Fruit fly (Drosophila melanogaster) whole organism, embryonic: ENCODE measurements around the gene CG15423.
A peak's percentile ranks its signal among the peaks of the same experiment; 100 is the strongest.

Experiments
- Atf3 ChIP-seq: fragments of 200-800 bp; sonication (Bioruptor generic); optimal IDR thresholded peaks from 3 replicates; lab custom pipeline; 2016; ENCODE audit warnings: missing biosample characterization, missing genetic modification characterization
- CG11247 ChIP-seq: fragments of 200-800 bp; sonication (Bioruptor generic); IDR thresholded peaks from 2 replicates; pipeline ENCODE4 v1.3.6; 2022; ENCODE audit warnings: missing biosample characterization, missing genetic modification characterization
- CG11398 ChIP-seq: fragments of 200-800 bp; sonication (Bioruptor generic); optimal IDR thresholded peaks from 2 replicates; lab custom pipeline; 2016; ENCODE audit warnings: missing biosample characterization, missing genetic modification characterization
- CG12219 ChIP-seq: fragments of 200-800 bp; sonication (Bioruptor generic); optimal IDR thresholded peaks from 3 replicates; lab custom pipeline; 2018; ENCODE audit warnings: missing biosample characterization, mild to moderate bottlenecking, missing genetic modification characterization
- CG13424 ChIP-seq: fragments of 200-800 bp; sonication (Bioruptor generic); optimal IDR thresholded peaks from 2 replicates; lab custom pipeline; 2019; ENCODE audit warnings: missing biosample characterization, mild to moderate bottlenecking, missing genetic modification characterization, moderate library complexity
- CG15696 ChIP-seq: fragments of 200-800 bp; sonication (Bioruptor generic); optimal IDR thresholded peaks from 2 replicates; lab custom pipeline; 2019; ENCODE audit warnings: missing biosample characterization, mild to moderate bottlenecking, missing genetic modification characterization, moderate library complexity
- CG1647 ChIP-seq: fragments of 200-800 bp; sonication (Bioruptor generic); optimal IDR thresholded peaks from 3 replicates; lab custom pipeline; 2016; ENCODE audit warnings: missing biosample characterization, missing genetic modification characterization
- CG16813 ChIP-seq: fragments of 200-800 bp; sonication (Bioruptor generic); IDR thresholded peaks from 3 replicates; pipeline ENCODE4 v1.3.6; 2022; ENCODE audit warnings: missing biosample characterization, missing genetic modification characterization; ENCODE audit not compliant: partially characterized antibody
- CG17568 ChIP-seq: fragments of 200-800 bp; sonication (Bioruptor generic); optimal IDR thresholded peaks from 2 replicates; lab custom pipeline; 2018; ENCODE audit warnings: missing biosample characterization, mild to moderate bottlenecking, missing genetic modification characterization, moderate library complexity
- CG34422 ChIP-seq: fragments of 200-800 bp; sonication (Bioruptor generic); IDR thresholded peaks from 3 replicates; pipeline ENCODE4 v1.3.6; 2022; ENCODE audit warnings: missing biosample characterization, missing genetic modification characterization
- CG5180 ChIP-seq: fragments of 200-800 bp; sonication (Bioruptor generic); optimal IDR thresholded peaks from 3 replicates; lab custom pipeline; 2017; ENCODE audit warnings: missing biosample characterization, missing genetic modification characterization, mild to moderate bottlenecking, moderate library complexity, missing genetic modification reagents
- CG6254 ChIP-seq: fragments of 200-800 bp; sonication (Bioruptor generic); optimal IDR thresholded peaks from 3 replicates; lab custom pipeline; 2017; ENCODE audit warnings: mild to moderate bottlenecking, missing biosample characterization, missing genetic modification reagents, missing genetic modification characterization
- CG7556 ChIP-seq: fragments of 200-800 bp; sonication (Bioruptor generic); optimal IDR thresholded peaks from 2 replicates; lab custom pipeline; 2017; ENCODE audit warnings: missing biosample characterization, mild to moderate bottlenecking, missing genetic modification characterization
- CG7745 ChIP-seq: fragments of 200-800 bp; sonication (Bioruptor generic); optimal IDR thresholded peaks from 2 replicates; lab custom pipeline; 2018; ENCODE audit warnings: missing biosample characterization, mild to moderate bottlenecking, missing genetic modification characterization, moderate library complexity
- CG8359 ChIP-seq: fragments of 200-800 bp; sonication (Bioruptor generic); optimal IDR thresholded peaks from 2 replicates; lab custom pipeline; 2017; ENCODE audit warnings: missing biosample characterization, mild to moderate bottlenecking, missing genetic modification characterization, borderline replicate concordance
- CG9727 ChIP-seq: fragments of 200-800 bp; sonication (Bioruptor generic); optimal IDR thresholded peaks from 3 replicates; lab custom pipeline; 2017; ENCODE audit warnings: missing biosample characterization, mild to moderate bottlenecking, missing genetic modification characterization
- Chrac-16 ChIP-seq: fragments of 200-800 bp; sonication (Bioruptor generic); optimal IDR thresholded peaks from 3 replicates; lab custom pipeline; 2016; ENCODE audit warnings: missing biosample characterization, missing genetic modification characterization
- Deaf1 ChIP-seq: fragments of 200-800 bp; optimal IDR thresholded peaks from 3 replicates; lab custom pipeline; 2019; ENCODE audit warnings: missing biosample characterization, mild to moderate bottlenecking, missing genetic modification characterization, moderate library complexity
- Dek ChIP-seq: fragments of 200-800 bp; sonication (Bioruptor generic); optimal IDR thresholded peaks from 3 replicates; lab custom pipeline; 2019; ENCODE audit warnings: missing biosample characterization, mild to moderate bottlenecking, missing genetic modification characterization, moderate library complexity
- Eip74EF ChIP-seq, 2 experiments: fragments of 200-800 bp in 1 of 2; fragments of >200 bp in 1 of 2; sonication (Bioruptor generic) in 1 of 2; optimal IDR thresholded peaks; 2 replicates each; lab custom pipeline; 2017 to 2019; ENCODE audit warnings: missing biosample characterization in 2 of 2, missing genetic modification characterization in 2 of 2, mild to moderate bottlenecking in 1 of 2, moderate library complexity in 1 of 2
- Fer2 ChIP-seq: fragments of 200-800 bp; sonication (Bioruptor generic); optimal IDR thresholded peaks from 2 replicates; lab custom pipeline; 2018; ENCODE audit warnings: missing biosample characterization, mild to moderate bottlenecking, missing genetic modification characterization, moderate library complexity
- H2.0 ChIP-seq: fragments of 200-800 bp; sonication (Bioruptor generic); IDR thresholded peaks from 2 replicates; pipeline ENCODE4 v1.3.6; 2022; ENCODE audit warnings: missing biosample characterization, missing genetic modification characterization
- Hr78 ChIP-seq, 2 experiments: fragments of 200-800 bp in 1 of 2; fragments of >200 bp in 1 of 2; sonication (Bioruptor generic) in 1 of 2; optimal IDR thresholded peaks; 2 replicates each; lab custom pipeline; 2017 to 2019; ENCODE audit warnings: missing biosample characterization in 2 of 2, missing genetic modification characterization in 2 of 2, mild to moderate bottlenecking in 1 of 2, moderate library complexity in 1 of 2
- MTF-1 ChIP-seq: fragments of 200-800 bp; sonication (Bioruptor generic); optimal IDR thresholded peaks from 2 replicates; lab custom pipeline; 2018; ENCODE audit warnings: missing biosample characterization, mild to moderate bottlenecking, missing genetic modification characterization, borderline replicate concordance
- Mad ChIP-seq: fragments of 200-800 bp; sonication (Bioruptor generic); optimal IDR thresholded peaks from 2 replicates; lab custom pipeline; 2016; ENCODE audit warnings: missing biosample characterization, missing genetic modification characterization
- NK7.1 ChIP-seq: fragments of 200-800 bp; sonication (Bioruptor generic); optimal IDR thresholded peaks from 3 replicates; lab custom pipeline; 2016; ENCODE audit warnings: missing biosample characterization, missing genetic modification characterization
- NfI ChIP-seq: fragments of 200-800 bp; sonication (Bioruptor generic); optimal IDR thresholded peaks from 3 replicates; lab custom pipeline; 2018; ENCODE audit warnings: missing biosample characterization, mild to moderate bottlenecking, missing genetic modification characterization, moderate library complexity
- Side ChIP-seq: fragments of 200-800 bp; sonication (Bioruptor generic); optimal IDR thresholded peaks from 2 replicates; lab custom pipeline; 2016; ENCODE audit warnings: missing biosample characterization, missing genetic modification characterization
- Six4 ChIP-seq: fragments of 200-800 bp; sonication (Bioruptor generic); optimal IDR thresholded peaks from 2 replicates; lab custom pipeline; 2016; ENCODE audit warnings: missing biosample characterization, missing genetic modification characterization
- Ssrp ChIP-seq: fragments of 200-800 bp; sonication (Bioruptor generic); optimal IDR thresholded peaks from 2 replicates; lab custom pipeline; 2018; ENCODE audit warnings: missing biosample characterization, mild to moderate bottlenecking, missing genetic modification characterization, moderate library complexity
- al ChIP-seq: fragments of 200-800 bp; sonication (Bioruptor generic); IDR thresholded peaks from 2 replicates; pipeline ENCODE4 v1.3.6; 2022; ENCODE audit warnings: missing biosample characterization, missing genetic modification characterization
- ara ChIP-seq: fragments of 200-800 bp; sonication (Bioruptor generic); IDR thresholded peaks from 2 replicates; pipeline ENCODE4 v1.3.6; 2022; ENCODE audit warnings: missing biosample characterization, missing genetic modification characterization
- chif ChIP-seq, 2 experiments: fragments of 200-800 bp; sonication (Bioruptor generic); optimal IDR thresholded peaks; 3 replicates each; lab custom pipeline; 2016; ENCODE audit warnings: missing biosample characterization in 2 of 2, missing genetic modification characterization in 2 of 2
- ewg ChIP-seq: fragments of 200-800 bp; sonication (Bioruptor generic); optimal IDR thresholded peaks from 3 replicates; lab custom pipeline; 2017; ENCODE audit warnings: mild to moderate bottlenecking, missing biosample characterization, missing genetic modification reagents, missing genetic modification characterization
- gcm ChIP-seq: fragments of 200-800 bp; sonication (Bioruptor generic); optimal IDR thresholded peaks from 2 replicates; lab custom pipeline; 2019; ENCODE audit warnings: missing biosample characterization, mild to moderate bottlenecking, missing genetic modification characterization, moderate library complexity
- hkb ChIP-seq, 2 experiments: fragments of 200-800 bp in 1 of 2; fragments of >200 bp in 1 of 2; sonication (Bioruptor generic) in 1 of 2; IDR thresholded peaks in 1 of 2; optimal IDR thresholded peaks in 1 of 2; 2 replicates each; pipeline versions ENCODE4 v1.3.6 to Lab custom; 2017 to 2022; ENCODE audit warnings: missing biosample characterization in 1 of 2, missing genetic modification characterization in 1 of 2
- jigr1 ChIP-seq: fragments of 200-800 bp; sonication (Bioruptor generic); IDR thresholded peaks from 3 replicates; pipeline ENCODE4 v1.3.6; 2022; ENCODE audit warnings: missing biosample characterization, missing genetic modification characterization
- jumu ChIP-seq: fragments of 200-800 bp; sonication (Bioruptor generic); optimal IDR thresholded peaks from 3 replicates; lab custom pipeline; 2016; ENCODE audit warnings: missing biosample characterization, missing genetic modification characterization
- lab ChIP-seq: fragments of 200-800 bp; sonication (Bioruptor generic); optimal IDR thresholded peaks from 3 replicates; lab custom pipeline; 2017; ENCODE audit warnings: missing biosample characterization, missing genetic modification characterization, mild to moderate bottlenecking, moderate library complexity, missing genetic modification reagents
- lbe ChIP-seq: fragments of 200-800 bp; sonication (Bioruptor generic); optimal IDR thresholded peaks from 2 replicates; lab custom pipeline; 2016; ENCODE audit warnings: missing biosample characterization, mild to moderate bottlenecking, missing genetic modification characterization
- nom ChIP-seq: fragments of 200-800 bp; sonication (Bioruptor generic); optimal IDR thresholded peaks from 2 replicates; lab custom pipeline; 2017; ENCODE audit warnings: missing biosample characterization, missing genetic modification characterization, mild to moderate bottlenecking, moderate library complexity, missing genetic modification reagents
- odd ChIP-seq: fragments of 200-800 bp; sonication (Bioruptor generic); optimal IDR thresholded peaks from 2 replicates; lab custom pipeline; 2017; ENCODE audit warnings: missing biosample characterization, mild to moderate bottlenecking, missing genetic modification characterization
- pb ChIP-seq: fragments of 200-800 bp; sonication (Bioruptor generic); optimal IDR thresholded peaks from 3 replicates; lab custom pipeline; 2016; ENCODE audit warnings: missing biosample characterization, missing genetic modification characterization
- salm ChIP-seq: fragments of 200-800 bp; sonication (Bioruptor generic); optimal IDR thresholded peaks from 2 replicates; lab custom pipeline; 2018; ENCODE audit warnings: missing biosample characterization, mild to moderate bottlenecking, missing genetic modification characterization
- schlank ChIP-seq: fragments of 200-800 bp; sonication (Bioruptor generic); optimal IDR thresholded peaks from 2 replicates; lab custom pipeline; 2018; ENCODE audit warnings: missing biosample characterization, mild to moderate bottlenecking, missing genetic modification characterization
- sr ChIP-seq: fragments of 200-800 bp; sonication (Bioruptor generic); IDR thresholded peaks from 3 replicates; pipeline ENCODE4 v1.3.6; 2022; ENCODE audit warnings: missing biosample characterization, missing genetic modification characterization
- ttk ChIP-seq: fragments of 200-800 bp; sonication (Bioruptor generic); IDR thresholded peaks from 2 replicates; pipeline ENCODE4 v2.1.2; 2022; ENCODE audit warnings: missing biosample characterization, missing genetic modification characterization

CG15423 gene

DNA sequence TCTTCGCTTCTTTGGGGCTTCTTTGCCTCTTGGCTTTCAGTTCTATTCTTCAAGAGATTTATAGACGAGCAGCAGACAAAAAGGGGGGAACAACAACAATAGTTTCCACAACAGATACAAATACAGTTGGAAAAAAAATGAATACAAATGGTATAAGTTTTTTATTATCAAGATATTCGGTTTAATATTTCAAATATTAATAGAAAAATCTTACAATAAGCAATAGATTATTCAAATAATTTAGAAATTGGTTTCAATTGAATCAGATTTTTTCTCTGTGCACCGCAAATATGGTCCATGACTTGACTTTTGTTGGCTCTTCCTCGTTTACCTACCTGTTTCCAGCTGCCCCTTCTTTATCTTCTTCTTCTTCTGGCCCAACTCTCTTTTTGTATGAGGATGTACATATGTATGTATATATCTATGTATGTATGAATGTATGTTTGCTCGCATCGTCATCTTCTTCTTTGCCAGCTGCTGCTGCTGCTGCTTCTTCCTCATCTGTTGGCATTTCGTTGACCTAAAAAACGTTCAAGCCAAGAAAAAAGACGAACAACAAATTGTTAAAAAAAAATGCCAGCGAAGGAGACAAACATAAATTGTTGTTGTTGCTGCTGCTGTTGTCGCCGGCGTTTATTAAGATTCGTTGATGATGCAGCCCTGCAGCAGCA is 47.7 kb downstream of the CG15423 start (continued):
- TF ChIP-seq ewg (GFP tag; lab: Kevin White, UChicago) (peak; percentile 67), CG9727 (GFP tag; lab: Kevin White, UChicago) (peak; percentile 77), gcm (GFP tag; lab: Kevin White, UChicago) (peak; percentile 87), Six4 (GFP tag; lab: Kevin White, UChicago) (peak; percentile 63), CG7745 (tag; lab: Kevin White, UChicago) (no peak), al (0 out of 2 replicates have a peak, but pooled peaks have one; percentile 14), CG34422 (GFP tag; lab: Robert Waterston, UW) (peak; percentile 75), CG5180 (no peak), MTF-1 (GFP tag; lab: Kevin White, UChicago) (peak; percentile 31), Atf3 (GFP tag; lab: Kevin White, UChicago) (peak; percentile 8), Eip74EF (GFP tag; optimal IDR thresholded peaks at IDR 0.05; lab: Kevin White, UChicago) (peak in 1 of 2 experiments; percentile 69), salm (tag; lab: Kevin White, UChicago) (peak; percentile 51), NK7.1 (GFP tag; lab: Kevin White, UChicago) (no peak), CG7556 (peak; percentile 77), Deaf1 (tag; lab: Kevin White, UChicago) (peak; percentile 28), hkb (optimal IDR thresholded peaks at IDR 0.05; lab: Kevin White, UChicago) (no peak), hkb (GFP tag; IDR thresholded peaks at IDR 0.05; lab: Robert Waterston, UW) (peak; percentile 50; the same call in 1 of the 2 replicates), CG6254 (GFP tag; lab: Kevin White, UChicago) (peak; percentile 58), CG8359 (GFP tag; lab: Kevin White, UChicago) (peak; percentile 43), Mad (peak; percentile 2), ara (GFP tag; lab: Robert Waterston, UW) (peak; percentile 79), Fer2 (peak; percentile 12), CG17568 (GFP tag; lab: Kevin White, UChicago) (peak; percentile 56), Hr78 (GFP tag; optimal IDR thresholded peaks at IDR 0.05; lab: Kevin White, UChicago) (peak in 1 of 2 experiments; percentile 49), sr (GFP tag; lab: Robert Waterston, UW) (no peak), odd (GFP tag; lab: Kevin White, UChicago) (peak; percentile 38), NfI (GFP tag; lab: Kevin White, UChicago) (peak; percentile 7), Dek (tag; lab: Kevin White, UChicago) (peak; percentile 51), CG11247 (GFP tag; lab: Robert Waterston, UW) (peak; percentile 24; the same call in 1 of the 2 replicates), lbe (GFP tag; lab: Kevin White, UChicago) (no peak), pb (no peak), schlank (no peak), H2.0 (GFP tag; lab: Robert Waterston, UW) (no peak), CG15696 (tag; lab: Kevin White, UChicago) (peak; percentile 66), chif (GFP tag; optimal IDR thresholded peaks at IDR 0.05; lab: Kevin White, UChicago) (peak; percentile 44 to 47), nom (peak; percentile 4), ttk (GFP tag; lab: Robert Waterston, UW) (peak; percentile 77), CG13424 (tag; lab: Kevin White, UChicago) (peak; percentile 79), Chrac-16 (peak; percentile 70), Side (GFP tag; lab: Kevin White, UChicago) (no peak), lab (GFP tag; lab: Kevin White, UChicago) (peak; percentile 54), CG16813 (no peak), Ssrp (tag; lab: Kevin White, UChicago) (peak; percentile 77), jigr1 (GFP tag; lab: Robert Waterston, UW) (no peak), CG1647 (GFP tag; lab: Kevin White, UChicago) (no peak), CG11398 (GFP tag; lab: Kevin White, UChicago) (no peak), CG12219 (GFP tag; lab: Kevin White, UChicago) (peak; percentile 47), jumu (peak; percentile 1)
